Worm (Caenorhabditis elegans) whole organism, mixed stage, embryonic: ENCODE results near the gene mep-1.

Source experiments
- M03D4.4 ChIP-seq: sonication (generic microtip); optimal IDR thresholded peaks from 2 replicates; lab custom pipeline; 2017; ENCODE audit warnings: mild to moderate bottlenecking, missing genetic modification characterization, missing compliant biosample characterization
- bed-3 ChIP-seq: fragments of 200-800 bp; sonication (Bioruptor generic); optimal IDR thresholded peaks from 3 replicates; lab custom pipeline; 2018; ENCODE audit warnings: mild to moderate bottlenecking, missing genetic modification characterization, moderate library complexity, missing compliant biosample characterization
- blmp-1 ChIP-seq: fragments of 150-350 bp; optimal IDR thresholded peaks from 2 replicates; lab custom pipeline; 2014; ENCODE audit warnings: missing biosample characterization, missing genetic modification characterization
- ceh-39 ChIP-seq: fragments of 150-350 bp; optimal IDR thresholded peaks from 2 replicates; lab custom pipeline; 2014; ENCODE audit warnings: missing biosample characterization, missing genetic modification characterization
- ceh-43 ChIP-seq: fragments of 200-800 bp; sonication (Bioruptor generic); optimal IDR thresholded peaks from 2 replicates; lab custom pipeline; 2018; ENCODE audit warnings: mild to moderate bottlenecking, missing genetic modification characterization, moderate library complexity, missing compliant biosample characterization
- ceh-83 ChIP-seq: fragments of 200-800 bp; sonication (Bioruptor generic); optimal IDR thresholded peaks from 2 replicates; lab custom pipeline; 2018; ENCODE audit warnings: mild to moderate bottlenecking, missing genetic modification characterization, missing compliant biosample characterization
- ces-1 ChIP-seq: fragments of 150-350 bp; optimal IDR thresholded peaks from 2 replicates; lab custom pipeline; 2014; ENCODE audit warnings: missing biosample characterization, missing genetic modification reagents, missing genetic modification characterization
- cnd-1 ChIP-seq: fragments of 200-800 bp; sonication (Bioruptor generic); optimal IDR thresholded peaks from 2 replicates; lab custom pipeline; 2018; ENCODE audit warnings: mild to moderate bottlenecking, missing genetic modification characterization, missing compliant biosample characterization
- drap-1 ChIP-seq: fragments of 200-800 bp; sonication (Bioruptor generic); optimal IDR thresholded peaks from 3 replicates; lab custom pipeline; 2018; ENCODE audit warnings: mild to moderate bottlenecking, missing genetic modification characterization, missing compliant biosample characterization
- elt-1 ChIP-seq: sonication (generic microtip); optimal IDR thresholded peaks from 2 replicates; lab custom pipeline; 2017; ENCODE audit warnings: missing genetic modification characterization, mild to moderate bottlenecking, missing compliant biosample characterization, antibody characterized with exemption, moderate library complexity, borderline replicate concordance; ENCODE audit not compliant: insufficient read depth
- elt-3 ChIP-seq: fragments of 150-350 bp; optimal IDR thresholded peaks from 2 replicates; lab custom pipeline; 2014; ENCODE audit warnings: missing biosample characterization, missing genetic modification characterization
- flh-1 ChIP-seq: fragments of 200-800 bp; sonication (Bioruptor generic); optimal IDR thresholded peaks from 2 replicates; lab custom pipeline; 2018; ENCODE audit warnings: mild to moderate bottlenecking, missing genetic modification characterization, moderate library complexity, missing compliant biosample characterization
- ham-2 ChIP-seq: fragments of 200-800 bp; sonication (Bioruptor generic); optimal IDR thresholded peaks from 2 replicates; lab custom pipeline; 2018; ENCODE audit warnings: mild to moderate bottlenecking, missing genetic modification characterization, missing compliant biosample characterization
- hlh-1 ChIP-seq: fragments of 150-350 bp; optimal IDR thresholded peaks from 2 replicates; lab custom pipeline; 2014; ENCODE audit warnings: missing biosample characterization, missing genetic modification reagents, missing genetic modification characterization
- lin-13 ChIP-seq: fragments of 150-350 bp; optimal IDR thresholded peaks from 2 replicates; lab custom pipeline; 2014; ENCODE audit warnings: missing biosample characterization, missing genetic modification characterization
- lin-32 ChIP-seq: fragments of 200-800 bp; sonication (Bioruptor generic); optimal IDR thresholded peaks from 2 replicates; lab custom pipeline; 2018; ENCODE audit warnings: mild to moderate bottlenecking, missing genetic modification characterization, missing compliant biosample characterization
- lsy-2 ChIP-seq: fragments of 150-350 bp; optimal IDR thresholded peaks from 2 replicates; lab custom pipeline; 2014; ENCODE audit warnings: missing biosample characterization, missing genetic modification characterization
- mab-5 ChIP-seq: fragments of 150-350 bp; optimal IDR thresholded peaks from 2 replicates; lab custom pipeline; 2014; ENCODE audit warnings: missing biosample characterization, missing genetic modification characterization
- mep-1 ChIP-seq: fragments of 150-350 bp; optimal IDR thresholded peaks from 2 replicates; lab custom pipeline; 2017; ENCODE audit warnings: missing biosample characterization, missing genetic modification reagents, missing genetic modification characterization, inconsistent platforms
- mls-2 ChIP-seq: sonication (generic microtip); optimal IDR thresholded peaks from 2 replicates; lab custom pipeline; 2016; ENCODE audit warnings: mild to moderate bottlenecking, missing genetic modification characterization, moderate library complexity, missing compliant biosample characterization
- nhr-12 ChIP-seq: fragments of 150-350 bp; optimal IDR thresholded peaks from 2 replicates; lab custom pipeline; 2014; ENCODE audit warnings: missing biosample characterization, missing genetic modification characterization
- nhr-2 ChIP-seq: fragments of 150-350 bp; optimal IDR thresholded peaks from 2 replicates; lab custom pipeline; 2014; ENCODE audit warnings: missing biosample characterization, missing genetic modification characterization
- nhr-237 ChIP-seq: fragments of 150-350 bp; optimal IDR thresholded peaks from 2 replicates; lab custom pipeline; 2014; ENCODE audit warnings: missing biosample characterization, missing genetic modification characterization
- nhr-28 ChIP-seq: fragments of 150-350 bp; optimal IDR thresholded peaks from 2 replicates; lab custom pipeline; 2014; ENCODE audit warnings: missing biosample characterization, missing genetic modification characterization
- nhr-76 ChIP-seq: sonication (generic microtip); optimal IDR thresholded peaks from 2 replicates; lab custom pipeline; 2017; ENCODE audit warnings: missing biosample characterization, missing genetic modification characterization
- pha-4 ChIP-seq: fragments of 150-350 bp; optimal IDR thresholded peaks from 2 replicates; lab custom pipeline; 2018; ENCODE audit warnings: missing biosample characterization, missing genetic modification reagents, missing genetic modification characterization
- sem-2 ChIP-seq: fragments of 200-800 bp; sonication (Bioruptor generic); optimal IDR thresholded peaks from 2 replicates; lab custom pipeline; 2018; ENCODE audit warnings: mild to moderate bottlenecking, missing genetic modification characterization, missing compliant biosample characterization
- snpc-4 ChIP-seq: fragments of 150-350 bp; optimal IDR thresholded peaks from 2 replicates; lab custom pipeline; 2014; ENCODE audit warnings: missing biosample characterization, missing genetic modification characterization
- sptf-1 ChIP-seq: sonication (generic microtip); optimal IDR thresholded peaks from 2 replicates; lab custom pipeline; 2017; ENCODE audit warnings: mild to moderate bottlenecking, missing genetic modification characterization, moderate library complexity, missing compliant biosample characterization
- tbx-8 ChIP-seq: fragments of 200-800 bp; sonication (Bioruptor generic); optimal IDR thresholded peaks from 2 replicates; lab custom pipeline; 2018; ENCODE audit warnings: mild to moderate bottlenecking, missing genetic modification characterization, moderate library complexity, missing compliant biosample characterization
- unc-120 ChIP-seq: sonication (generic microtip); optimal IDR thresholded peaks from 2 replicates; lab custom pipeline; 2017; ENCODE audit warnings: missing genetic modification characterization, missing compliant biosample characterization; ENCODE audit not compliant: poor library complexity, severe bottlenecking
- unc-39 ChIP-seq: fragments of 150-350 bp; optimal IDR thresholded peaks from 2 replicates; lab custom pipeline; 2014; ENCODE audit warnings: missing biosample characterization, missing genetic modification characterization
- unc-62 ChIP-seq: fragments of 150-350 bp; optimal IDR thresholded peaks from 2 replicates; lab custom pipeline; 2014; ENCODE audit warnings: missing biosample characterization, missing genetic modification reagents, missing genetic modification characterization
- zip-8 ChIP-seq: fragments of 150-350 bp; optimal IDR thresholded peaks from 2 replicates; lab custom pipeline; 2014; ENCODE audit warnings: missing biosample characterization, missing genetic modification characterization
- ztf-11 ChIP-seq: fragments of 150-350 bp; optimal IDR thresholded peaks from 2 replicates; lab custom pipeline; 2014; ENCODE audit warnings: missing biosample characterization, missing genetic modification characterization

mep-1 gene

DNA sequence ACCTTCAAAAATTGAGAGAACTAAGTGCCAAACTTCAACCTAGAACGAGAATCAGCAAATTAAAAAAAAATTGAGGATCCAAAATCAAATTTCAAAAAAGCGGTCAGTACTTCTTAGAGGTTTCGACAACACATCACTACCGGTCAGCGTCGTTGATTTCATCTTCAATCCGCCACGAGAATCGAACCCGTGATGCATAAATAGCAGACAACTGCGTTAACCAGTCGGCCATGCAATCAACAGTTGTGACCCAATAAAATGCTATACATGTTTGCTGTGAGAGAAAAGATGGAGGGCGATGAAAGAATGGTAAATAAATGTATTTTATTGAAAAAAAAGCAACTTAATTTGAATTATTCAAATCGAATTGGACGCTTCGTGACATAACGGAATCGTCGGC, 25.3 kb downstream of the mep-1 start:
- TF ChIP-seq sptf-1 (peak; percentile 91), nhr-237 (peak; percentile 20), flh-1 (peak; percentile 47), lin-13 (tag; lab: Kevin White, UChicago) (peak; percentile 59), bed-3 (peak; percentile 85), ceh-39 (no peak), drap-1 (GFP tag; lab: Kevin White, UChicago) (peak; percentile 93), M03D4.4 (tag; lab: Kevin White, UChicago) (peak; percentile 90), nhr-12 (tag; lab: Kevin White, UChicago) (no peak), cnd-1 (tag; lab: Kevin White, UChicago) (peak; percentile 86), pha-4 (tag; lab: Kevin White, UChicago) (peak; percentile 28), ham-2 (GFP tag; lab: Kevin White, UChicago) (peak; percentile 78), sem-2 (peak; percentile 85), mep-1 (tag; lab: Kevin White, UChicago) (peak; percentile 79), hlh-1 (tag; lab: Kevin White, UChicago) (peak; percentile 54), tbx-8 (GFP tag; lab: Kevin White, UChicago) (peak; percentile 15), lin-32 (GFP tag; lab: Kevin White, UChicago) (peak; percentile 79), ceh-43 (GFP tag; lab: Kevin White, UChicago) (peak; percentile 81), ceh-83 (GFP tag; lab: Kevin White, UChicago) (peak; percentile 90), unc-39 (no peak), lsy-2 (tag; lab: Kevin White, UChicago) (peak; percentile 29), mls-2 (tag; lab: Kevin White, UChicago) (peak; percentile 90), blmp-1 (tag; lab: Kevin White, UChicago) (no peak), elt-3 (tag; lab: Kevin White, UChicago) (no peak), zip-8 (no peak), nhr-2 (tag; lab: Kevin White, UChicago) (no peak), nhr-76 (tag; lab: Kevin White, UChicago) (no peak), snpc-4 (tag; lab: Kevin White, UChicago) (no peak), elt-1 (tag; lab: Kevin White, UChicago) (no peak), unc-120 (tag; lab: Kevin White, UChicago) (peak; percentile 91), mab-5 (tag; lab: Kevin White, UChicago) (no peak), ces-1 (GFP tag; lab: Kevin White, UChicago) (no peak), nhr-28 (tag; lab: Kevin White, UChicago) (peak; percentile 68), ztf-11 (tag; lab: Kevin White, UChicago) (peak; percentile 57), unc-62 (GFP tag; lab: Kevin White, UChicago) (peak; percentile 61)

DNA sequence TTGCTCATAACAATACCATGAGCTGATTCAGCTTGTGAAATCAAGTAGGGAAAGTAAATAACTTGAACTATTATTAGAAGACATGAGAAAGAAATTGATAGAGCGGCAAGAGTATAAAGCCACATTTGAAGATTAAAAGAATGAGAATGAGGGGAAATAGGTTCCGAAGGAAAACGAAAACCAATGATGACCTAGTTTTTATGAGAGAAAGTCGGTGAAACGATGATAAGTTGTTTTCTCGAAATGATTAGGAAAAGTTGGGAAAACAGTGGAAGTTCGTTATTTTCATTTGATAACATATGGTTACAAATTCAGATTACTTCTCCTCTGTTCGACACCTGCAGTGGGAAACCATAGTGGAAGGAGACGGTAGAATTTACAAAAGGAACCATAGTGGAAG, 27.4 kb downstream of the mep-1 start, which contains the start of gene col-128:
Gene col-128 (minus strand): TSS at position 148 of the 400 bp plus-strand sequence.
- TF ChIP-seq nhr-28 (tag; lab: Kevin White, UChicago) (no peak), elt-1 (tag; lab: Kevin White, UChicago) (no peak), elt-3 (tag; lab: Kevin White, UChicago) (no peak), hlh-1 (tag; lab: Kevin White, UChicago) (no peak), nhr-2 (tag; lab: Kevin White, UChicago) (no peak), drap-1 (GFP tag; lab: Kevin White, UChicago) (no peak), ceh-83 (GFP tag; lab: Kevin White, UChicago) (no peak), ces-1 (GFP tag; lab: Kevin White, UChicago) (no peak), nhr-12 (tag; lab: Kevin White, UChicago) (no peak), tbx-8 (GFP tag; lab: Kevin White, UChicago) (no peak), lsy-2 (tag; lab: Kevin White, UChicago) (no peak)
- TF ChIP-seq, all 35 proteins: peak for 0

DNA sequence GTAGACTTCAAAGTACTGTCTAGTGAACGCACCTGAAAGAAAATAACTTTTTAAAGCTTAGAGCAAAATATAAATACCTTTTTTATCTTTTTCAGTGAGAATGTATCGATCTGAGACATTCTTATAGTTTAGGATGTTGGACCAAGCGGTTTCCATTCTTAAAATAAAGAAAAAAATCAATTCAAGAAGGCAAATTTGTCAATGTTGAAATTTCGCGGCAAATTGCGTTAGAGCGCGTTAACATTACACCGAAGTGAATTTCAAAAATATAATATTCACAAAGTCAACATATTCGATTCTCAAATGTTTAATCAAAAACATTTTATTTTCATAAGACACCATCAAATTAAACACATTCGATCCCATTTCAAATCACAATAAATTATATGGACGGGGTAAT, 37.2 kb downstream of the mep-1 start, which contains the start of gene F12F6.7:
Gene F12F6.7 (minus strand): TSS at position 157 of the 400 bp plus-strand sequence.
- no peak for TF ChIP-seq flh-1
- TF ChIP-seq ceh-83 (GFP tag; lab: Kevin White, UChicago), result no peak
- TF ChIP-seq bed-3, result no peak
- no peak for TF ChIP-seq mep-1 (tag; lab: Kevin White, UChicago)
- TF ChIP-seq nhr-12 (tag; lab: Kevin White, UChicago), result no peak
- TF ChIP-seq unc-62 (GFP tag; lab: Kevin White, UChicago), result no peak
- TF ChIP-seq tbx-8 (GFP tag; lab: Kevin White, UChicago), result no peak
- TF ChIP-seq ztf-11 (tag; lab: Kevin White, UChicago), result no peak
- TF ChIP-seq snpc-4 (tag; lab: Kevin White, UChicago), result no peak
- TF ChIP-seq nhr-2 (tag; lab: Kevin White, UChicago), result no peak
- no peak for TF ChIP-seq lin-32 (GFP tag; lab: Kevin White, UChicago)
- no peak for TF ChIP-seq cnd-1 (tag; lab: Kevin White, UChicago)
- no peak for TF ChIP-seq nhr-28 (tag; lab: Kevin White, UChicago)
- no peak for TF ChIP-seq zip-8
- TF ChIP-seq hlh-1 (tag; lab: Kevin White, UChicago), result no peak
